Fruit fly (Drosophila melanogaster): ENCODE results near the gene CG32756.

- TF ChIP-seq CG8478 (optimal IDR thresholded peaks at IDR 0.05) (no peak), CTCF (optimal IDR thresholded peaks at IDR 0.05) (no peak)
These were observed 23.4 kb upstream of the CG32756 start for dm6 chrX:5922057-5922456.
